Worm (Caenorhabditis elegans) whole organism, L1 larva: ENCODE results near the gene snrp-3.

Source experiments
- egl-27 ChIP-seq, 2 experiments: fragments of 150-350 bp in 1 of 2; sonication (generic microtip); optimal IDR thresholded peaks; 3 replicates each; lab custom pipeline; 2017 to 2018; ENCODE audit warnings: missing biosample characterization in 2 of 2, missing genetic modification characterization in 2 of 2, missing genetic modification reagents in 2 of 2
- elt-3 ChIP-seq, 6 experiments: fragments of 150-350 bp in 1 of 6; sonication (generic microtip); optimal IDR thresholded peaks; 2 replicates each; lab custom pipeline; 2017 to 2018; ENCODE audit warnings: missing biosample characterization in 6 of 6, missing genetic modification characterization in 6 of 6, inconsistent platforms in 1 of 6
- fkh-10 ChIP-seq: sonication (generic microtip); optimal IDR thresholded peaks from 2 replicates; lab custom pipeline; 2017; ENCODE audit warnings: missing biosample characterization, missing genetic modification reagents, missing genetic modification characterization
- hlh-17 ChIP-seq: fragments of 200-800 bp; sonication (Bioruptor generic); optimal IDR thresholded peaks from 2 replicates; lab custom pipeline; 2018; ENCODE audit warnings: missing genetic modification characterization, mild to moderate bottlenecking, missing compliant biosample characterization, moderate library complexity, borderline replicate concordance
- nhr-28 ChIP-seq: fragments of 150-350 bp; optimal IDR thresholded peaks from 2 replicates; lab custom pipeline; 2014; ENCODE audit warnings: missing biosample characterization, missing genetic modification characterization
- nhr-76 ChIP-seq: sonication (generic microtip); optimal IDR thresholded peaks from 2 replicates; lab custom pipeline; 2017; ENCODE audit warnings: missing biosample characterization, missing genetic modification characterization
- snpc-4 ChIP-seq: fragments of 150-350 bp; optimal IDR thresholded peaks from 2 replicates; lab custom pipeline; 2014; ENCODE audit warnings: missing biosample characterization, missing genetic modification characterization

DNA sequence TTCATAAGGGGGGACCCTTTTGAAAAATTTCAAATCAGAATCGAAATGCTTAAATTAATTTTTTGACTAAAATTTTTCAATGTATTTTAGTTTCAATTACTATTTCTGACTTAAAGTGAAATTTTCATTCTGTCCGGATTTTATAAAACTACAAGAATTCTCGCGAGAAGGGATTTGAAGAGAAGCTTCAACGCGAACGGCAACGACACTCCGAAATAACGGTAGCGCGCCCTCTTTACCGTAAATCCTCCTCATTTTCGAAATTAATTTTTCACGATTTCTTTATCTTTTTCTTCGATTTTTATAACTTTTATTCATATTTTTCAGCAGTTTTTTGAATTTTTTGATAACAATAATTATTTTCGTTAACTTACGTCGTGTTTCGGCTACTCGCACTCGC is 21.8 kb downstream of the snrp-3 start:
- TF ChIP-seq egl-27 (tag; optimal IDR thresholded peaks at IDR 0.05; lab: Kevin White, UChicago) (no peak), fkh-10 (GFP tag; lab: Kevin White, UChicago) (no peak), hlh-17 (GFP tag; lab: Kevin White, UChicago) (no peak), elt-3 (tag; optimal IDR thresholded peaks at IDR 0.05; lab: Kevin White, UChicago) (no peak), nhr-28 (no peak), snpc-4 (tag; lab: Kevin White, UChicago) (no peak), nhr-76 (tag; lab: Kevin White, UChicago) (no peak)
